Fruit fly (Drosophila melanogaster) S2 (cell line): ENCODE measurements around the gene CG6683.

Experiments
- CG8478 ChIP-seq: fragments of >200 bp; optimal IDR thresholded peaks from 2 replicates; lab custom pipeline; 2018
- CTCF ChIP-seq, 2 experiments: fragments of >200 bp; optimal IDR thresholded peaks; 2 replicates each; lab custom pipeline; 2018

DNA sequence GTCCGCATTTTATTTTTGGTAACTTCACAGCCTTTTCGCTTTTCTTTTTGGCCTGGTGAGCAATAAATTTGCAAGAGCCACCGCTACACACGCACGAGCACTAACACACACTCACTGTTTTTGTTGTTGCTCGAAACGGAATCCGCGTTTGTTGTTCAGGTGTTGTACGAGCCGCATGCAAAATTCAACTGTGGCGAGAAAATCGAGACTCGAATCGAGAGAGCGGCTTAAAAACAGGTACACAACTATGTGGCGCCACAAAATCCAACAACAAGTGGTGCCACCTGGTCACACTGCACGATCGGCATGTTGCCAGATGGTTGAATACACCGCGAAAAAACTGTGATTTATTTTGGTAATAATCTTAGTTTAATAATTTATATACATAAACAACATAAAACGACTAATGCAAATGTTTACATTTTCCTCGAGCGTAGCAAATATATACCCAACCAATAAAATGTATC is 7.7 kb downstream of the CG6683 start, which contains the start of gene CG43163:
- peak in 1 of 2 experiments; percentile 29 for TF ChIP-seq CTCF (optimal IDR thresholded peaks at IDR 0.05; lab: Kevin White, UChicago)
- no peak for TF ChIP-seq CG8478 (lab: Kevin White, UChicago)
